Worm (Caenorhabditis elegans): Measurements from ENCODE around the gene gcs-1.

The gcs-1 gene

DNA sequence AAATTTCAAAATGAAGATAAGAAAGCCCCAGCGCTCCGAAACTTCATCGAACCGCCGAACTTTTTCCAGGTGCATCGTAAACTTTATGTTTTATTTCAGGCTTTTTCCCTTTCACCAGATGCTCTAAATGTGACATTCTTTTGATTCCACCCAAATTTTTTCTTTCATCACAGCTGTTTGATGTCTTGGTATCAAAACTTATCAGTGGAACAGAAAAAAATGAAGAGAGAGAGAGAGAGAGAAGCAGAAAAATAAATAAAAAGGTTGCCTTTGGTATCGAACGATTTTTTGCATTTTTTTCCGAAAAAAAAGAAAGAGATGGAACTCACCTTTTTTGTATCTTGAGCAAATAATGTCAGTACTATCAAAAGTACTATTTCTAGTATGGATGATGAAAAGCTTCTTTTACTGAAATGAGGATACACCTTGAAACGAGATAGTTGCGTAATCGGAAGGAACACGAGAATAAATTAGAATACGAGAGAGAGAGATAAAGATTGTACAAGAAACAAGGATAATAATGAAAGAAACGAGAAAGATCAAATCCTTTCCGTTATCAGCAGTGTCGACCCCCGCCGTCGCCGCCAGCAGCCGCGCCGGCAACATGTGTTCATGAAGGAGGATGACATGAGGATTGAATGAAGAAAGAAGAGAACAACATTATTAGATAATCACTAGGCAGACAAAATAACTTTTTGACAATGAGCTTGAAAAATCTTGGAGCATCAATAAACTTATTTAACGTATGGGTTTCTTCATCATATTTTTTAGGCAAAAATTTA lies 38.2 kb upstream of the gcs-1 start:
- peak; percentile 35 for TF ChIP-seq ceh-18 (tag; optimal IDR thresholded peaks at IDR 0.05)
- TF ChIP-seq syd-9 (tag; optimal IDR thresholded peaks at IDR 0.05) = no peak
- TF ChIP-seq fkh-6 (tag; optimal IDR thresholded peaks at IDR 0.05) = no peak
- TF ChIP-seq unc-55 (GFP tag; optimal IDR thresholded peaks at IDR 0.05) = peak; percentile 32

DNA sequence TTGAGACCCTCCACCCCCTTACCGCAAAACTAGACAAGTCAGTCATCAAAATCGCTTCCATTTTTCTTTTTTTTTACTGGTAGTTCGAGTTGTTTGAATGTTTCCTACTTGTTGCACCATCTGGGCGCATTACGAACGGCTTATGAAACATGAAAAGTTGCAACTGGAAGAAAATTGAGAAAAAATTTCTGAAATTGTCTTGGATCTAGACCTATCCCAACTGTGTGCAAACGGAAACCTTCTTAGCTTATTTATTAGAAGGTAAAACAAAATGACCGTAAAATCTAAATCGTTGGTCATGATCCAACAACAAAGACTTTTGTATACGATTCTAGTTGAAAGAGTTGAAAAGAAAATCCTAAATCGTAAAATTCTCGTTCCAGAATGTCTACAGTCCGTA lies 36.4 kb upstream of the gcs-1 start:
- no peak for TF ChIP-seq hlh-15 (tag; optimal IDR thresholded peaks at IDR 0.05)
- no peak for TF ChIP-seq madf-2 (tag; optimal IDR thresholded peaks at IDR 0.05)
- TF ChIP-seq ceh-18 (tag; optimal IDR thresholded peaks at IDR 0.05) = no peak
- TF ChIP-seq syd-9 (tag; optimal IDR thresholded peaks at IDR 0.05) = no peak
- TF ChIP-seq unc-3 (GFP tag; conservative IDR thresholded peaks at IDR 0.05) = no peak
- TF ChIP-seq unc-3 (tag; optimal IDR thresholded peaks at IDR 0.05) = no peak
- no peak for TF ChIP-seq gmeb-2 (tag; optimal IDR thresholded peaks at IDR 0.05)
- TF ChIP-seq pag-3 (tag; optimal IDR thresholded peaks at IDR 0.05; ENCODE audit: borderline replicate concordance) = no peak
- no peak for TF ChIP-seq fkh-10 (GFP tag; optimal IDR thresholded peaks at IDR 0.05)
- TF ChIP-seq unc-42 (tag; optimal IDR thresholded peaks at IDR 0.05) = no peak

DNA sequence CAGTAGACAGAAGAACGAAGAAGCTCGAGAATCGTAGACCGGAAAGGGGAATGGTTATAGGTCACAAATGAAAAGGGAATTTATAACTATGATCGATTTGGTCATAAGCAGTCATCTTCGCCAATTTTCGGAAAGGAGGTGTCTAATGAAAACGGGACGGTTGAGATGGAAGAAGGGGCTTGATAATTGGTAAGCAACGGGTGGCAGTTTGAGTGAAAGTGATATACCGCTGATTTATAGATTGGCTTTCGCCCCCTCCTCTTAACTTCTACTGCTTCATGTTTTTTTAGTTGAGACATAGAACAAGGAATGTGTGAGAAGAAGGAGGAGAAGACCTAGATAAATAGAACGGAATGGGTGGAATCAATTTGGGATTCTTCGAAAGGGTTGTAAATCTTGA lies 34.7 kb upstream of the gcs-1 start:
- TF ChIP-seq ttx-3 (tag; optimal IDR thresholded peaks at IDR 0.05) = no peak
- TF ChIP-seq ceh-31 (tag; optimal IDR thresholded peaks at IDR 0.05) = no peak
- no peak for TF ChIP-seq ceh-18 (tag; optimal IDR thresholded peaks at IDR 0.05)
- no peak for TF ChIP-seq nhr-11 (tag; optimal IDR thresholded peaks at IDR 0.05)
- TF ChIP-seq tbx-7 (tag; optimal IDR thresholded peaks at IDR 0.05) = no peak
- no peak for TF ChIP-seq sdc-2 (tag; optimal IDR thresholded peaks at IDR 0.05)
- TF ChIP-seq ceh-45 (GFP tag; IDR thresholded peaks at IDR 0.05) = no peak
- no peak for TF ChIP-seq ref-2 (tag; optimal IDR thresholded peaks at IDR 0.05)
- no peak for TF ChIP-seq ceh-14 (tag; optimal IDR thresholded peaks at IDR 0.05)
- no peak for TF ChIP-seq dmd-4 (tag; optimal IDR thresholded peaks at IDR 0.05; ENCODE audit: borderline replicate concordance)
- TF ChIP-seq elt-2 (tag; optimal IDR thresholded peaks at IDR 0.05) = no peak
- TF ChIP-seq ceh-22 (tag; optimal IDR thresholded peaks at IDR 0.05) = no peak
- no peak for TF ChIP-seq npax-4 (tag; optimal IDR thresholded peaks at IDR 0.05)

DNA sequence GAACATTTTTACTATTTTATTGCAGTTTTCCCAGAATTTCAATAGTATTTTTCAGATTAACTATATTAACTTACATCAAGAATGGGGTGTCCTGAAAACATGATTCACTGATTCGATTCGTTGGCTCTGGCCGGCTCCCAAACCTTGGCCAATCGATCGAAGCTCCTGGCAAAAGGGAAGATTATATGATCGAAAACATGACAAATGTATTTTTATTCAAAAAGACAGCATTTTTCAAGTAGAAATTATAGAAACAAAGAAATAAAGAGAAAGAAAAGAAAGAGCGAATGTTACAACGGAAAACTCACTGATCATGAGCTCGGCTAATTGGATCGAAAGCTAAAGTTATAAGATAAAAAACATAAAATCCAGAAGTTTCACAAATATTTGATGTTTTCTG lies 32.6 kb upstream of the gcs-1 start, which contains the start of gene T24B8.4:
TSS of gene T24B8.4 (minus strand) at position 101 of the 400 bp plus-strand sequence.
- TF ChIP-seq K02D7.2 (tag; optimal IDR thresholded peaks at IDR 0.05) = no peak
- no peak for TF ChIP-seq pag-3 (tag; optimal IDR thresholded peaks at IDR 0.05; ENCODE audit: borderline replicate concordance)
- TF ChIP-seq ceh-31 (tag; optimal IDR thresholded peaks at IDR 0.05) = no peak

DNA sequence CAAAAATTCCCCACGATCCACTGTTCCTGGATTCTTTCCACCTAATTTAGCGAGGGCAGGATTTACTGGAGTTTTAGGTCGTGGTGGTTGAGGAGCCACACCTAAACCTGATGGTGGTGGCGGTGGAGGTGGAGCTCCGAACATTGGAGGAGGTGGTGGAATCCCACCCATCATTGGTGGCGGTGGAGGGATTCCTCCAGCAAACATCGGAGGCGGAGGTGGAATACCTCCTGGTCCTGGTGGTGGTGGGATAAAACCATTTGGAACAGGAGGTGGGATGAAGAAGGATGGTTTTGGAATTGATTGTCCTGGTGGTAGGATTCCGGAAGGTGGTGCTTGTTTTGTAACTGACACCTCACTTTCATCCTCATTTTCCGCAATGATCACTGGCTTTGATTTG lies 31.7 kb upstream of the gcs-1 start:
- TF ChIP-seq ceh-31 (tag; optimal IDR thresholded peaks at IDR 0.05) = no peak

DNA sequence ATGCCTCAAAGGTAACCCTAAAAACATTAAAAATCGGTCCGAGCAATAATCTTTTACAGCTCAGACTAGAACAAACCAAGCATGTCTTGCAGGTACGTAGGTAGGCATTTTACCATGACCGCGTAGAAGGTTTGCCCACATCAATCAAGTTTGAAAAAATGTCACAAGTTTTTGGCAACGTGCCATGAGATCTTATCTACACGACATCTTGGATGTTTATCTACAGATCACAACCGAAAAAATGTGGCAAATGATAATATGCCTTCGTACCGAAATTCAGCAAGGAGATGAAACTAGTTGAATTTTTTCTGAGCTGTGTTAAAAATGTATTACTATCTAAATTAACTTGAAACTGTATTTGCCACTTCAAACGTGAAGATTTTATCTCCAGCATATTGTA lies 26.3 kb upstream of the gcs-1 start:
- no peak for TF ChIP-seq nfya-1 (tag; optimal IDR thresholded peaks at IDR 0.05)
- TF ChIP-seq gmeb-2 (tag; optimal IDR thresholded peaks at IDR 0.05) = no peak
- TF ChIP-seq unc-55 (GFP tag; optimal IDR thresholded peaks at IDR 0.05) = no peak
- TF ChIP-seq sox-2 (GFP tag; IDR thresholded peaks at IDR 0.05) = no peak
- no peak for TF ChIP-seq pat-9 (tag; optimal IDR thresholded peaks at IDR 0.05)
- no peak for TF ChIP-seq hlh-6 (tag; optimal IDR thresholded peaks at IDR 0.05)
- TF ChIP-seq che-1 (tag; optimal IDR thresholded peaks at IDR 0.05) = no peak
- no peak for TF ChIP-seq F13H6.1 (tag; optimal IDR thresholded peaks at IDR 0.05)
- no peak for TF ChIP-seq Y22D7AL.16 (tag; optimal IDR thresholded peaks at IDR 0.05)
- TF ChIP-seq nhr-232 (tag; optimal IDR thresholded peaks at IDR 0.05) = no peak
- TF ChIP-seq fkh-6 (tag; optimal IDR thresholded peaks at IDR 0.05) = no peak
- no peak for TF ChIP-seq npax-4 (tag; optimal IDR thresholded peaks at IDR 0.05)
- TF ChIP-seq ceh-18 (tag; optimal IDR thresholded peaks at IDR 0.05) = no peak
- TF ChIP-seq tbx-2 (tag; optimal IDR thresholded peaks at IDR 0.05) = no peak
- no peak for TF ChIP-seq hlh-8 (tag; optimal IDR thresholded peaks at IDR 0.05)
- no peak for TF ChIP-seq pros-1 (tag; optimal IDR thresholded peaks at IDR 0.05)
- TF ChIP-seq T23F11.4 (GFP tag; optimal IDR thresholded peaks at IDR 0.05) = no peak
- no peak for TF ChIP-seq ama-1 (optimal IDR thresholded peaks at IDR 0.05)
- TF ChIP-seq ceh-24 (tag; optimal IDR thresholded peaks at IDR 0.05) = no peak
- no peak for TF ChIP-seq ceh-6 (GFP tag; optimal IDR thresholded peaks at IDR 0.05)

Data from whole organism, late embryonic.